Worm (Caenorhabditis elegans) whole organism, L2 larva: ENCODE results near the gene pitr-4.

Source experiments
- C34F6.9 ChIP-seq: fragments of 150-350 bp; optimal IDR thresholded peaks from 2 replicates; lab custom pipeline; 2014; ENCODE audit warnings: missing biosample characterization, missing genetic modification characterization
- F13H6.1 ChIP-seq: sonication (generic microtip); optimal IDR thresholded peaks from 2 replicates; lab custom pipeline; 2016; ENCODE audit warnings: missing genetic modification characterization, missing compliant biosample characterization
- R02D3.7 ChIP-seq: fragments of 150-350 bp; optimal IDR thresholded peaks from 2 replicates; lab custom pipeline; 2014; ENCODE audit warnings: missing biosample characterization, missing genetic modification characterization
- Y55F3AM.14 ChIP-seq: fragments of 200-800 bp; sonication (Bioruptor generic); optimal IDR thresholded peaks from 2 replicates; lab custom pipeline; 2018; ENCODE audit warnings: mild to moderate bottlenecking, missing genetic modification characterization, missing compliant biosample characterization
- alr-1 ChIP-seq: fragments of 150-350 bp; optimal IDR thresholded peaks from 2 replicates; lab custom pipeline; 2014; ENCODE audit warnings: missing biosample characterization, missing genetic modification characterization
- ama-1 ChIP-seq: fragments of 150-350 bp; optimal IDR thresholded peaks from 2 replicates; lab custom pipeline; 2018; ENCODE audit warnings: inconsistent platforms
- blmp-1 ChIP-seq: sonication (generic microtip); optimal IDR thresholded peaks from 2 replicates; lab custom pipeline; 2017; ENCODE audit warnings: missing genetic modification characterization, mild to moderate bottlenecking, missing compliant biosample characterization, antibody characterized with exemption, moderate library complexity; ENCODE audit not compliant: insufficient read depth
- ceh-16 ChIP-seq: fragments of 150-350 bp; optimal IDR thresholded peaks from 2 replicates; lab custom pipeline; 2014; ENCODE audit warnings: missing biosample characterization, missing genetic modification characterization
- crh-2 ChIP-seq: sonication (generic microtip); optimal IDR thresholded peaks from 2 replicates; lab custom pipeline; 2017; ENCODE audit warnings: missing biosample characterization, missing genetic modification characterization
- dmd-4 ChIP-seq: sonication (generic microtip); optimal IDR thresholded peaks from 2 replicates; lab custom pipeline; 2017; ENCODE audit warnings: missing biosample characterization, missing genetic modification characterization
- egl-27 ChIP-seq: sonication (generic microtip); optimal IDR thresholded peaks from 3 replicates; lab custom pipeline; 2017; ENCODE audit warnings: missing biosample characterization, missing genetic modification reagents, missing genetic modification characterization
- elt-1 ChIP-seq: fragments of 150-350 bp; optimal IDR thresholded peaks from 2 replicates; lab custom pipeline; 2014; ENCODE audit warnings: missing biosample characterization, missing genetic modification characterization
- elt-3 ChIP-seq: sonication (generic microtip); optimal IDR thresholded peaks from 2 replicates; lab custom pipeline; 2017; ENCODE audit warnings: missing biosample characterization, missing genetic modification characterization
- fos-1 ChIP-seq: fragments of 150-350 bp; optimal IDR thresholded peaks from 2 replicates; lab custom pipeline; 2014; ENCODE audit warnings: missing biosample characterization, missing genetic modification characterization
- gmeb-1 ChIP-seq: fragments of 150-350 bp; optimal IDR thresholded peaks from 2 replicates; lab custom pipeline; 2014; ENCODE audit warnings: missing biosample characterization, missing genetic modification characterization
- lin-11 ChIP-seq: fragments of 150-350 bp; sonication (generic microtip); optimal IDR thresholded peaks from 2 replicates; lab custom pipeline; 2014; ENCODE audit warnings: missing biosample characterization, missing genetic modification characterization, inconsistent platforms, mixed read lengths
- lin-13 ChIP-seq: fragments of 150-350 bp; optimal IDR thresholded peaks from 2 replicates; lab custom pipeline; 2014; ENCODE audit warnings: missing biosample characterization, missing genetic modification reagents, missing genetic modification characterization
- mab-5 ChIP-seq: fragments of 150-350 bp; optimal IDR thresholded peaks from 2 replicates; lab custom pipeline; 2014; ENCODE audit warnings: missing biosample characterization, missing genetic modification characterization
- mbf-1 ChIP-seq: sonication (generic microtip); optimal IDR thresholded peaks from 2 replicates; lab custom pipeline; 2017; ENCODE audit warnings: missing biosample characterization, missing genetic modification characterization
- mdl-1 ChIP-seq, 2 experiments: fragments of 150-350 bp in 1 of 2; sonication (generic microtip) in 1 of 2; optimal IDR thresholded peaks; 2 replicates each; lab custom pipeline; 2017; ENCODE audit warnings: missing biosample characterization in 2 of 2, missing genetic modification characterization in 2 of 2
- nhr-10 ChIP-seq: sonication (generic microtip); optimal IDR thresholded peaks from 2 replicates; lab custom pipeline; 2017; ENCODE audit warnings: missing biosample characterization, missing genetic modification characterization
- nhr-12 ChIP-seq: fragments of 150-350 bp; optimal IDR thresholded peaks from 2 replicates; lab custom pipeline; 2014; ENCODE audit warnings: missing biosample characterization, missing genetic modification characterization
- nhr-129 ChIP-seq: fragments of 150-350 bp; optimal IDR thresholded peaks from 2 replicates; lab custom pipeline; 2014; ENCODE audit warnings: missing biosample characterization, missing genetic modification characterization
- nhr-21 ChIP-seq: fragments of 150-350 bp; optimal IDR thresholded peaks from 2 replicates; lab custom pipeline; 2014; ENCODE audit warnings: missing biosample characterization, missing genetic modification characterization
- nhr-23 ChIP-seq: fragments of 150-350 bp; optimal IDR thresholded peaks from 2 replicates; lab custom pipeline; 2014; ENCODE audit warnings: missing biosample characterization, missing genetic modification reagents, missing genetic modification characterization
- nhr-237 ChIP-seq: fragments of 150-350 bp; optimal IDR thresholded peaks from 2 replicates; lab custom pipeline; 2014; ENCODE audit warnings: missing biosample characterization, missing genetic modification characterization
- nhr-25 ChIP-seq: fragments of 150-350 bp; sonication (generic microtip); optimal IDR thresholded peaks from 3 replicates; lab custom pipeline; 2014; ENCODE audit warnings: missing biosample characterization, missing genetic modification characterization
- nhr-6 ChIP-seq: fragments of 150-350 bp; optimal IDR thresholded peaks from 2 replicates; lab custom pipeline; 2014; ENCODE audit warnings: missing biosample characterization, missing genetic modification characterization
- nhr-77 ChIP-seq: fragments of 150-350 bp; optimal IDR thresholded peaks from 2 replicates; lab custom pipeline; 2014; ENCODE audit warnings: missing biosample characterization, missing genetic modification characterization
- peb-1 ChIP-seq: fragments of 150-350 bp; optimal IDR thresholded peaks from 2 replicates; lab custom pipeline; 2014; ENCODE audit warnings: missing biosample characterization, missing genetic modification characterization
- sma-3 ChIP-seq: sonication (generic microtip); optimal IDR thresholded peaks from 2 replicates; lab custom pipeline; 2016; ENCODE audit warnings: missing genetic modification reagents, missing genetic modification characterization, missing compliant biosample characterization
- snpc-4 ChIP-seq: fragments of 150-350 bp; optimal IDR thresholded peaks from 2 replicates; lab custom pipeline; 2014; ENCODE audit warnings: missing biosample characterization, missing genetic modification characterization
- unc-39 ChIP-seq: fragments of 150-350 bp; optimal IDR thresholded peaks from 2 replicates; lab custom pipeline; 2014; ENCODE audit warnings: missing biosample characterization, missing genetic modification characterization
- unc-55 ChIP-seq: fragments of 150-350 bp; sonication (generic microtip); optimal IDR thresholded peaks from 3 replicates; lab custom pipeline; 2014; ENCODE audit warnings: missing biosample characterization, missing genetic modification reagents, missing genetic modification characterization
- unc-62 ChIP-seq: fragments of 150-350 bp; optimal IDR thresholded peaks from 2 replicates; lab custom pipeline; 2014; ENCODE audit warnings: missing biosample characterization, missing genetic modification reagents, missing genetic modification characterization
- zag-1 ChIP-seq: fragments of 150-350 bp; optimal IDR thresholded peaks from 2 replicates; lab custom pipeline; 2014; ENCODE audit warnings: missing biosample characterization, missing genetic modification characterization
- ztf-1 ChIP-seq: fragments of 200-800 bp; sonication (Bioruptor generic); conservative IDR thresholded peaks from 2 replicates; pipeline ENCODE4 v1.3.6; 2022; ENCODE audit warnings: missing genetic modification characterization, missing compliant biosample characterization
- ztf-11 ChIP-seq: sonication (generic microtip); optimal IDR thresholded peaks from 2 replicates; lab custom pipeline; 2017; ENCODE audit warnings: missing biosample characterization, missing genetic modification characterization

Gene pitr-4

DNA sequence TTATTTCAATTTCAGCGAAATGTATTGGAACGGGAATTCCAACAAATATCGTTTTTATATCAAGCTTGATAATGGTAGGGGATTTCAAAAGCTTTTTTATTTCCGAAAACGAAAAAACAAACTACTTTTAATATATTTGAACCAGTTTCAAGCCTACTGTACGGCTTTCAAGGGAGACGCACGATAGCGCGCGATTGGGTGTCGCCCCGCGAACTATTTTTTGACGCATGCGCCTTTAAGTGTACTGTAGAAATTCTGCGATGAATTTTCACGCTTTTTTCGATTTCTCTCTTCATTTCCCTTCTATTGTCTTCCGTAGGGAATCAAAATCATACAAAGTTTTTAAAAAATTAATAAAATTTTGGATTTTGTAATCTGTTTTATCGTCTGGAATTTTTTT lies 42.1 kb upstream of the pitr-4 start:
- TF ChIP-seq lin-11 (tag; lab: Kevin White, UChicago) (no peak), elt-3 (tag; lab: Kevin White, UChicago) (no peak), peb-1 (tag; lab: Kevin White, UChicago) (no peak)

DNA sequence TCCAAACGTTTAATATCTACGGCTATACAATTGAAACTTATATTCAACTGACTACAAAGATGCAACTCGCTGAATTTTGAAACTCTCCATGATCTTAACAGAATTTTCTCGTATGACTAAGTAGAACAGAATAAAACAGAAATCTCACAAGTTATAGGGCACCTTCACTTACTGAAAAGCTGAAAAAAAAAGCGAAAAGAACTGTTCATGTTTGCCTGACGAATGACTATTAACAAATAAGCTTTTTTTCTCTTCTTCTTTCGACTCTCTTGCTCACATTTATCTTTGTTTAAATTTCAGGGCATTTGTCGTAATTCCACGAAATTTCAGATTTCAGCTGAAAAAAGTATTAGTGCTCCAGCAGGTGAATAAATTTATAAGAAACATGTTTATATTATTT lies 41.3 kb upstream of the pitr-4 start, which contains the start of gene xbx-6:
TSS of gene xbx-6 (plus strand) at position 301 of the 400 bp plus-strand sequence.
- no peak for TF ChIP-seq zag-1 (tag; lab: Kevin White, UChicago)
- TF ChIP-seq unc-39: no peak
- TF ChIP-seq ztf-11: no peak
- TF ChIP-seq mab-5 (tag; lab: Kevin White, UChicago): no peak
- TF ChIP-seq snpc-4: no peak
- TF ChIP-seq elt-1 (tag; lab: Kevin White, UChicago): no peak
- no peak for TF ChIP-seq nhr-25
- TF ChIP-seq mbf-1 (tag; lab: Kevin White, UChicago): no peak
- no peak for TF ChIP-seq nhr-129 (tag; lab: Kevin White, UChicago)
- TF ChIP-seq nhr-23 (tag; lab: Kevin White, UChicago): no peak
- TF ChIP-seq mdl-1 (tag; optimal IDR thresholded peaks at IDR 0.05; lab: Kevin White, UChicago): no peak
- TF ChIP-seq, all 48 proteins: peak for 0

DNA sequence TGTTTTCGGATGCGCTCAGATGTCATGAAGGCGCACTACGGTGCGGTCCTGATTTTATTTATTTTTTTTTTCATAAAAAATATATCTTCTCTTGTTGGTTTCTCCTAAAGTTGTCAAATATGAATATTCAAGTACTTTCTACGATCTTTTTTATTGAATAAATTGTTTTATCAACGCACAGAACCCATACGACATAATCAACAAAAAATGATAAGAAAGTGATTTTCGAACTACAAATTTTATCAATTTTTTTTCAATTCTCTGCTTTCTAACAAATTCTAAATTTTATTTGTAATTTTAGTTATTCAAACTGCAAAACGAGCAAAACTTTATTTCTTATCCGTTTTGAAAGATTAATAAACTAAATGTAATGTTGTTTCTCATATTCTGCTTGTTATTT lies 40.4 kb upstream of the pitr-4 start:
- no peak for TF ChIP-seq Y55F3AM.14 (GFP tag; lab: Kevin White, UChicago)
- no peak for TF ChIP-seq nhr-77 (tag; lab: Kevin White, UChicago)
- no peak for TF ChIP-seq R02D3.7 (tag; lab: Kevin White, UChicago)
- TF ChIP-seq fos-1: peak; percentile 50
- TF ChIP-seq lin-11 (tag; lab: Kevin White, UChicago): no peak
- TF ChIP-seq lin-13: no peak
- TF ChIP-seq nhr-12 (tag; lab: Kevin White, UChicago): no peak
- TF ChIP-seq, all 48 proteins: peak for 1

DNA sequence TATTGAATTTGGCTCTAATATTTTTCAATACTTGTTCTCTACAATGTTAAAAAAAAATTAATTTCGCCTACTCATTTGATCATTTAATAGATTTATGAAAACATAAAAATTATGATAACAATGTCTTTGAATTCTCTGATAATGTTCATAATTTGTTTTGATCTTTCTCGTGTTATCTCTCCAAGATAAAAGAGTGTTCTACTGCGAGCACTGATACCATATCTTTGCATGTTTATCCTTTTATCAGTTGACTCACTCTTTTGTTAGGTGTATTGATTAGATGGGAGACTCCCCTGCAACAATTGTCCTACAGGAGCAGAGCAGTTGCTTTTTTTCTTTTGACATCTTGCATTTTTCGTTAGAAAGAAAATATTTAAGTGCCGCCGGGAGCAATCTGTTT lies 37.8 kb upstream of the pitr-4 start:
- TF ChIP-seq unc-62 (GFP tag; lab: Kevin White, UChicago) (no peak), nhr-12 (tag; lab: Kevin White, UChicago) (no peak), unc-55 (no peak), lin-13 (no peak), nhr-237 (tag; lab: Kevin White, UChicago) (no peak), mab-5 (tag; lab: Kevin White, UChicago) (no peak), blmp-1 (tag; lab: Kevin White, UChicago) (no peak), ztf-1 (GFP tag; lab: Robert Waterston, UW) (no peak), dmd-4 (tag; lab: Kevin White, UChicago) (no peak), fos-1 (no peak), crh-2 (no peak)

DNA sequence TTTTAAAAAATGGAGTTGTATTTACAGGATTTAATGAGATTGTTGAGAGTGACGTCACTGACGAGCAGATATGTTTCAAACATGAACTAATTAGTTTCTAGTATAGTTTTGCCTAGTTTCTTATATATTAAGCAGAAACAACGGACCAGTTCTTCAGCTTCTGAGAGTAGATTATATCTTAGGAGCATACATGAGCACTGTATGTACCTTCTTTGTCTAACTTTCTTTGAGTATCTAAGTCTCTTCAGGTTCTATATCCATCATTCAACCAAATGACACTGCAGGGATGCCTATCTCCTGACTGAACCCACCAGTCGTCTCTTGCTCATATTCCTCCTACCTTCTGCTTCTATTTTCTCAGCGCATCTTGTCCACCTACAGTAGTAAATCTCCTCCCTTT lies 35.3 kb upstream of the pitr-4 start, which contains the start of gene her-1:
TSS of gene her-1 (plus strand) at position 301 of the 400 bp plus-strand sequence.
- no peak for TF ChIP-seq mbf-1 (tag; lab: Kevin White, UChicago)
- TF ChIP-seq blmp-1 (tag; lab: Kevin White, UChicago): no peak
- no peak for TF ChIP-seq ztf-11
- TF ChIP-seq gmeb-1 (tag; lab: Kevin White, UChicago): no peak
- TF ChIP-seq C34F6.9 (tag; lab: Kevin White, UChicago): no peak
- TF ChIP-seq nhr-10 (tag; lab: Kevin White, UChicago): no peak
- TF ChIP-seq nhr-21 (tag; lab: Kevin White, UChicago): no peak
- TF ChIP-seq ama-1 (lab: Kevin White, UChicago): no peak
- TF ChIP-seq alr-1: no peak
- no peak for TF ChIP-seq ceh-16 (tag; lab: Kevin White, UChicago)
- TF ChIP-seq F13H6.1 (tag; lab: Kevin White, UChicago): no peak
- TF ChIP-seq nhr-6: no peak
- no peak for TF ChIP-seq mab-5 (tag; lab: Kevin White, UChicago)
- TF ChIP-seq nhr-12 (tag; lab: Kevin White, UChicago): no peak
- no peak for TF ChIP-seq zag-1 (tag; lab: Kevin White, UChicago)
- TF ChIP-seq sma-3 (GFP tag; lab: Kevin White, UChicago): no peak
- no peak for TF ChIP-seq fos-1
- TF ChIP-seq nhr-23 (tag; lab: Kevin White, UChicago): no peak
- TF ChIP-seq egl-27 (tag; lab: Kevin White, UChicago): no peak
